Worm (Caenorhabditis elegans) whole organism, early embryonic: Measurements from ENCODE around the gene flp-8.

Experiments used
- B0310.2 ChIP-seq: sonication (generic microtip); optimal IDR thresholded peaks from 2 replicates; lab custom pipeline; 2016; ENCODE audit warnings: mild to moderate bottlenecking, missing genetic modification characterization, missing compliant biosample characterization
- ama-1 ChIP-seq: fragments of 150-350 bp; optimal IDR thresholded peaks from 2 replicates; lab custom pipeline; 2014
- ceh-13 ChIP-seq: fragments of 200-800 bp; sonication (Bioruptor generic); optimal IDR thresholded peaks from 2 replicates; lab custom pipeline; 2018; ENCODE audit warnings: mild to moderate bottlenecking, missing genetic modification characterization, missing compliant biosample characterization
- flt-1 ChIP-seq: fragments of 200-800 bp; sonication (Bioruptor generic); IDR thresholded peaks from 2 replicates; pipeline ENCODE4 v1.3.6; 2022; ENCODE audit warnings: missing genetic modification characterization, missing compliant biosample characterization
- hnd-1 ChIP-seq: sonication (generic microtip); optimal IDR thresholded peaks from 2 replicates; lab custom pipeline; 2016; ENCODE audit warnings: missing genetic modification characterization, missing compliant biosample characterization
- pes-1 ChIP-seq: fragments of 200-800 bp; sonication (Bioruptor generic); IDR thresholded peaks from 2 replicates; pipeline ENCODE4 v1.3.6; 2022; ENCODE audit warnings: missing genetic modification reagents, missing genetic modification characterization, missing compliant biosample characterization
- tra-4 ChIP-seq: sonication (generic microtip); optimal IDR thresholded peaks from 2 replicates; lab custom pipeline; 2017; ENCODE audit warnings: missing genetic modification characterization, missing compliant biosample characterization

DNA sequence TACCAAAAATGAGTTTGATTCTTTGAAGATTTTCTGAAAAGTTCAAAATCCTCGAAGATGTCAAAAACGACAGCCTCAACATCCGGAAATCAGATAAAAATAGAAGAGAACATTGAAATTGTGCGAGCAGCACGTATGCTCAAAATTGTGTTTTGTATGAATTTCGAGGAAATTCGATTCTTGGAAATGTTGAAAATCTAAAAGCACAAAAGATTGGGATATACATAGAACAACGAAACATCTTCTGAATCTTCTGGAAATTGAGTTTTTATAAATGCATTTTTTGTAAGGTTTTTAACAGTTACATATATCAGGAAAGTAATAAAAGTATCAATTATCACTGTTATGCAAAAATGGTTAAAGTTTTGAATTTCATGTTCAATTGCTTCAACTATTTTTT is 29.5 kb downstream of the flp-8 start:
- TF ChIP-seq ama-1 (lab: Kevin White, UChicago) (no peak), pes-1 (GFP tag; lab: Robert Waterston, UW) (no peak), ceh-13 (GFP tag; lab: Kevin White, UChicago) (no peak), hnd-1 (tag; lab: Kevin White, UChicago) (no peak), tra-4 (tag; lab: Kevin White, UChicago) (no peak), B0310.2 (tag; lab: Kevin White, UChicago) (no peak), flt-1 (no peak)
